Worm (Caenorhabditis elegans) whole organism, young adult: ENCODE results near the gene F46E10.2.

Experiments
- B0019.2 ChIP-seq: fragments of 200-800 bp; sonication (Bioruptor generic); conservative IDR thresholded peaks from 2 replicates; pipeline ENCODE4 v1.3.6; 2022; ENCODE audit warnings: missing genetic modification reagents, missing genetic modification characterization, missing compliant biosample characterization
- B0035.1 ChIP-seq: sonication (generic microtip); optimal IDR thresholded peaks from 2 replicates; lab custom pipeline; 2016; ENCODE audit warnings: missing genetic modification characterization, mild to moderate bottlenecking, missing compliant biosample characterization, missing genotype, missing genetic modification reagents
- F33H1.4 ChIP-seq: fragments of 200-800 bp; sonication (Bioruptor generic); IDR thresholded peaks from 2 replicates; pipeline ENCODE4 v1.3.6; 2022; ENCODE audit warnings: missing genetic modification reagents, missing genetic modification characterization, missing compliant biosample characterization
- F37B4.10 ChIP-seq: fragments of 200-800 bp; sonication (Bioruptor generic); IDR thresholded peaks from 2 replicates; pipeline ENCODE4 v1.3.6; 2022; ENCODE audit warnings: missing genetic modification characterization, missing compliant biosample characterization
- F52B5.7 ChIP-seq: sonication (generic microtip); optimal IDR thresholded peaks from 2 replicates; lab custom pipeline; 2016; ENCODE audit warnings: mild to moderate bottlenecking, missing genetic modification characterization, missing compliant biosample characterization
- F55B11.4 ChIP-seq: sonication (generic microtip); optimal IDR thresholded peaks from 2 replicates; lab custom pipeline; 2016; ENCODE audit warnings: missing compliant biosample characterization, missing genetic modification characterization, borderline replicate concordance; ENCODE audit not compliant: insufficient read depth
- Y79H2A.3 ChIP-seq: fragments of 200-800 bp; sonication (Bioruptor generic); conservative IDR thresholded peaks from 2 replicates; pipeline ENCODE4 v1.3.6; 2022; ENCODE audit warnings: missing genetic modification reagents, missing genetic modification characterization, missing compliant biosample characterization
- ZK185.1 ChIP-seq: sonication (generic microtip); optimal IDR thresholded peaks from 2 replicates; lab custom pipeline; 2016; ENCODE audit warnings: mild to moderate bottlenecking, missing genetic modification characterization, missing compliant biosample characterization; ENCODE audit not compliant: poor library complexity, severe bottlenecking
- ama-1 ChIP-seq, 3 experiments: fragments of 150-350 bp in 1 of 3; sonication (generic microtip) in 2 of 3; optimal IDR thresholded peaks; 2 replicates each; lab custom pipeline; 2014 to 2018; ENCODE audit warnings: missing biosample characterization in 2 of 3, missing genetic modification characterization in 2 of 3, missing genetic modification reagents in 2 of 3
- athp-1 ChIP-seq: sonication (generic microtip); optimal IDR thresholded peaks from 2 replicates; lab custom pipeline; 2017; ENCODE audit warnings: mild to moderate bottlenecking, missing genetic modification characterization, missing compliant biosample characterization
- attf-5 ChIP-seq: fragments of 200-800 bp; sonication (Bioruptor generic); optimal IDR thresholded peaks from 2 replicates; lab custom pipeline; 2018; ENCODE audit warnings: mild to moderate bottlenecking, missing genetic modification characterization, missing compliant biosample characterization
- bed-2 ChIP-seq: fragments of 200-800 bp; sonication (Bioruptor generic); IDR thresholded peaks from 2 replicates; pipeline ENCODE4 v1.3.6; 2022; ENCODE audit warnings: missing genetic modification reagents, missing genetic modification characterization, missing compliant biosample characterization
- ccch-3 ChIP-seq: fragments of 200-800 bp; sonication (Bioruptor generic); optimal IDR thresholded peaks from 2 replicates; lab custom pipeline; 2018; ENCODE audit warnings: mild to moderate bottlenecking, missing genetic modification characterization, missing compliant biosample characterization
- cebp-2 ChIP-seq: fragments of 200-800 bp; sonication (Bioruptor generic); IDR thresholded peaks from 2 replicates; pipeline ENCODE4 v1.3.6; 2022; ENCODE audit warnings: missing genetic modification characterization, missing compliant biosample characterization
- ceh-27 ChIP-seq: fragments of 200-800 bp; sonication (Bioruptor generic); optimal IDR thresholded peaks from 2 replicates; lab custom pipeline; 2018; ENCODE audit warnings: mild to moderate bottlenecking, missing genetic modification characterization, moderate library complexity, missing compliant biosample characterization
- chd-7 ChIP-seq: sonication (generic microtip); optimal IDR thresholded peaks from 2 replicates; lab custom pipeline; 2016; ENCODE audit warnings: mild to moderate bottlenecking, missing genetic modification characterization, moderate library complexity, missing compliant biosample characterization
- die-1 ChIP-seq: sonication (generic microtip); optimal IDR thresholded peaks from 2 replicates; lab custom pipeline; 2016; ENCODE audit warnings: missing genotype, mild to moderate bottlenecking, missing genetic modification characterization, missing compliant biosample characterization
- dox-1 ChIP-seq: fragments of 200-800 bp; sonication (Bioruptor generic); IDR thresholded peaks from 2 replicates; pipeline ENCODE4 v1.3.6; 2022; ENCODE audit warnings: missing genetic modification reagents, missing genetic modification characterization, missing compliant biosample characterization
- dpff-1 ChIP-seq: sonication (generic microtip); optimal IDR thresholded peaks from 2 replicates; lab custom pipeline; 2017; ENCODE audit warnings: mild to moderate bottlenecking, missing genetic modification characterization, missing compliant biosample characterization
- dpl-1 ChIP-seq: fragments of 150-350 bp; optimal IDR thresholded peaks from 2 replicates; lab custom pipeline; 2014; ENCODE audit warnings: missing biosample characterization, missing genetic modification reagents, missing genetic modification characterization
- egl-44 ChIP-seq: fragments of 200-800 bp; sonication (Bioruptor generic); IDR thresholded peaks from 2 replicates; pipeline ENCODE4 v1.3.6; 2022; ENCODE audit warnings: missing genetic modification reagents, missing genetic modification characterization, missing compliant biosample characterization
- egrh-3 ChIP-seq: fragments of 200-800 bp; sonication (Bioruptor generic); IDR thresholded peaks from 2 replicates; pipeline ENCODE4 v1.3.6; 2022; ENCODE audit warnings: missing genetic modification reagents, missing genetic modification characterization, missing compliant biosample characterization
- hlh-12 ChIP-seq: sonication (generic microtip); optimal IDR thresholded peaks from 2 replicates; lab custom pipeline; 2016; ENCODE audit warnings: missing genetic modification characterization, missing compliant biosample characterization
- hmg-1.2 ChIP-seq: fragments of 200-800 bp; sonication (Bioruptor generic); IDR thresholded peaks from 2 replicates; pipeline ENCODE4 v1.3.6; 2022; ENCODE audit warnings: missing genetic modification reagents, missing genetic modification characterization, missing compliant biosample characterization
- hmg-20 ChIP-seq: fragments of 200-800 bp; sonication (Bioruptor generic); IDR thresholded peaks from 2 replicates; pipeline ENCODE4 v1.3.6; 2022; ENCODE audit warnings: missing genetic modification reagents, missing genetic modification characterization, missing compliant biosample characterization
- hrde-1 ChIP-seq: sonication (generic microtip); optimal IDR thresholded peaks from 2 replicates; lab custom pipeline; 2016; ENCODE audit warnings: missing genetic modification characterization, mild to moderate bottlenecking, missing compliant biosample characterization, moderate library complexity, missing genotype, missing genetic modification reagents, borderline replicate concordance
- hsf-1 ChIP-seq: fragments of 200-800 bp; sonication (Bioruptor generic); IDR thresholded peaks from 2 replicates; pipeline ENCODE4 v1.3.6; 2022; ENCODE audit warnings: missing genetic modification reagents, missing genetic modification characterization, missing compliant biosample characterization
- lin-26 ChIP-seq: fragments of 200-800 bp; sonication (Bioruptor generic); IDR thresholded peaks from 2 replicates; pipeline ENCODE4 v1.3.6; 2022; ENCODE audit warnings: missing genetic modification reagents, missing genetic modification characterization, missing compliant biosample characterization
- lin-40 ChIP-seq: sonication (generic microtip); optimal IDR thresholded peaks from 2 replicates; lab custom pipeline; 2016; ENCODE audit warnings: missing genetic modification characterization, mild to moderate bottlenecking, missing compliant biosample characterization, missing genotype, missing genetic modification reagents
- lir-1 ChIP-seq: fragments of 200-800 bp; sonication (Bioruptor generic); conservative IDR thresholded peaks from 2 replicates; pipeline ENCODE4 v1.3.6; 2022; ENCODE audit warnings: missing genetic modification reagents, missing genetic modification characterization, missing compliant biosample characterization
- lsl-1 ChIP-seq: fragments of 200-800 bp; sonication (Bioruptor generic); optimal IDR thresholded peaks from 2 replicates; lab custom pipeline; 2018; ENCODE audit warnings: mild to moderate bottlenecking, missing genetic modification characterization, moderate library complexity, missing compliant biosample characterization
- madf-3 ChIP-seq: fragments of 200-800 bp; sonication (Bioruptor generic); IDR thresholded peaks from 2 replicates; pipeline ENCODE4 v1.3.6; 2022; ENCODE audit warnings: missing genetic modification reagents, missing genetic modification characterization, missing compliant biosample characterization
- mel-28 ChIP-seq: sonication (generic microtip); optimal IDR thresholded peaks from 2 replicates; lab custom pipeline; 2016; ENCODE audit warnings: borderline replicate concordance, mild to moderate bottlenecking, missing genetic modification characterization, missing compliant biosample characterization
- nfyb-1 ChIP-seq: fragments of 200-800 bp; sonication (Bioruptor generic); IDR thresholded peaks from 2 replicates; pipeline ENCODE4 v1.3.6; 2022; ENCODE audit warnings: missing genetic modification reagents, missing genetic modification characterization, missing compliant biosample characterization
- nhr-120 ChIP-seq: fragments of 200-800 bp; sonication (Bioruptor generic); IDR thresholded peaks from 2 replicates; pipeline ENCODE4 v1.3.6; 2022; ENCODE audit warnings: missing genetic modification characterization, missing compliant biosample characterization
- nhr-80 ChIP-seq: sonication (generic microtip); optimal IDR thresholded peaks from 2 replicates; lab custom pipeline; 2016; ENCODE audit warnings: missing genetic modification characterization, missing compliant biosample characterization
- nhr-90 ChIP-seq: sonication (generic microtip); optimal IDR thresholded peaks from 2 replicates; lab custom pipeline; 2016; ENCODE audit warnings: missing genotype, mild to moderate bottlenecking, missing genetic modification characterization, missing compliant biosample characterization
- rcor-1 ChIP-seq: fragments of 200-800 bp; sonication (Bioruptor generic); IDR thresholded peaks from 2 replicates; pipeline ENCODE4 v1.3.6; 2022; ENCODE audit warnings: missing genetic modification reagents, missing genetic modification characterization, missing compliant biosample characterization
- rec-8 ChIP-seq, 2 experiments: sonication (generic microtip); optimal IDR thresholded peaks; 2 replicates each; lab custom pipeline; 2016; ENCODE audit warnings: mild to moderate bottlenecking in 2 of 2, missing genetic modification characterization in 2 of 2, missing genetic modification reagents in 2 of 2, missing genotype in 2 of 2, missing biosample characterization in 1 of 2, missing compliant biosample characterization in 1 of 2, moderate library complexity in 1 of 2
- repo-1 ChIP-seq: sonication (generic microtip); optimal IDR thresholded peaks from 2 replicates; lab custom pipeline; 2017; ENCODE audit warnings: mild to moderate bottlenecking, missing genetic modification characterization, missing compliant biosample characterization
- sptf-2 ChIP-seq: fragments of 200-800 bp; sonication (Bioruptor generic); optimal IDR thresholded peaks from 2 replicates; lab custom pipeline; 2018; ENCODE audit warnings: mild to moderate bottlenecking, missing genetic modification characterization, missing compliant biosample characterization
- tbp1 ChIP-seq: fragments of 200-800 bp; sonication (Bioruptor generic); optimal IDR thresholded peaks from 2 replicates; lab custom pipeline; 2018; ENCODE audit warnings: mild to moderate bottlenecking, missing genetic modification characterization, missing compliant biosample characterization
- tlf-1 ChIP-seq: fragments of 200-800 bp; sonication (Bioruptor generic); optimal IDR thresholded peaks from 2 replicates; lab custom pipeline; 2018; ENCODE audit warnings: mild to moderate bottlenecking, missing genetic modification characterization, missing compliant biosample characterization
- zfh-2 ChIP-seq: fragments of 200-800 bp; sonication (Bioruptor generic); conservative IDR thresholded peaks from 2 replicates; pipeline ENCODE4 v1.3.6; 2022; ENCODE audit warnings: missing genetic modification reagents, missing genetic modification characterization, missing compliant biosample characterization
- ztf-25 ChIP-seq: fragments of 200-800 bp; sonication (Bioruptor generic); IDR thresholded peaks from 2 replicates; pipeline ENCODE4 v1.3.6; 2022; ENCODE audit warnings: missing genetic modification reagents, missing genetic modification characterization, missing compliant biosample characterization
- ztf-26 ChIP-seq: sonication (generic microtip); optimal IDR thresholded peaks from 2 replicates; lab custom pipeline; 2017; ENCODE audit warnings: missing genetic modification characterization, missing compliant biosample characterization
- ztf-28 ChIP-seq: fragments of 200-800 bp; sonication (Bioruptor generic); IDR thresholded peaks from 2 replicates; pipeline ENCODE4 v1.3.6; 2022; ENCODE audit warnings: missing genetic modification reagents, missing genetic modification characterization, missing compliant biosample characterization
- ztf-3 ChIP-seq: fragments of 200-800 bp; sonication (Bioruptor generic); optimal IDR thresholded peaks from 2 replicates; lab custom pipeline; 2018; ENCODE audit warnings: mild to moderate bottlenecking, missing genetic modification characterization, missing compliant biosample characterization

Gene F46E10.2

DNA sequence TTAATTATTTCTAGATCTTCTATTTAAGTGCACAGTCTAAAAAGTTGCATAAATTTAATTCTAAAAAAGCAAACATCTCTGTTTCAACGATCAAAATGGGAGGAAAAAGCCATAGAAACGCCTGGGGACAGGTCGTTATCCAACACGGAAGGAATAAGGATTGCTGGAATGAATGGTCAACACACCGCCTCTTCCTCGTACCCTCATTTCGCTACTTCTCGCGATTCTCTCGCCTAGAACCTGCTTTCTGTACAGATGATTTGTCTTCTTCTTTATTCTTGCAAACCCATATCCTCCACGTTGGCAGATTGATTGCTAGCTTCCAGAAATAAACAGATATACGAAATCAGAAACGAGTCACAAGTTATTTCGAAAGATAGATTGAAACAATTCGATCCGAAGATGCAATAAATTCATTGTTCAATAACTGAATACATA, 5.3 kb upstream of the F46E10.2 start, which contains the start of gene dpy-11 (continued):
- TF ChIP-seq athp-1 (tag; lab: Kevin White, UChicago) (peak; percentile 32), hsf-1 (peak; percentile 12; the same call in 1 of the 2 replicates), ccch-3 (no peak), cebp-2 (GFP tag; lab: Robert Waterston, UW) (peak; percentile 78; the same call in 1 of the 2 replicates), bed-2 (GFP tag; lab: Robert Waterston, UW) (no peak), lin-26 (peak; percentile 27; the same call in 1 of the 2 replicates), ceh-27 (no peak), attf-5 (peak; percentile 23), ama-1 (optimal IDR thresholded peaks at IDR 0.05; lab: Kevin White, UChicago) (peak; percentile 98), ama-1 (GFP tag; optimal IDR thresholded peaks at IDR 0.05; lab: Kevin White, UChicago) (no peak), tlf-1 (GFP tag; lab: Kevin White, UChicago) (peak; percentile 64), lir-1 (GFP tag; lab: Robert Waterston, UW) (no peak), hmg-20 (GFP tag; lab: Robert Waterston, UW) (peak; percentile 23; the same call in 1 of the 2 replicates), F37B4.10 (0 out of 2 replicates have a peak, but pooled peaks have one; percentile 6), F33H1.4 (GFP tag; lab: Robert Waterston, UW) (no peak), egl-44 (GFP tag; lab: Robert Waterston, UW) (peak; percentile 25; the same call in 1 of the 2 replicates), nhr-80 (tag; lab: Kevin White, UChicago) (no peak), B0035.1 (tag; lab: Kevin White, UChicago) (no peak), die-1 (peak; percentile 41), hrde-1 (tag; lab: Kevin White, UChicago) (peak; percentile 20), lin-40 (tag; lab: Kevin White, UChicago) (peak; percentile 33), ztf-26 (tag; lab: Kevin White, UChicago) (peak; percentile 58), rcor-1 (no peak), ztf-3 (no peak), nfyb-1 (GFP tag; lab: Robert Waterston, UW) (peak; percentile 22; the same call in 1 of the 2 replicates), lsl-1 (no peak), dox-1 (peak; percentile 58), F52B5.7 (peak; percentile 74), egrh-3 (GFP tag; lab: Robert Waterston, UW) (no peak), dpl-1 (GFP tag; lab: Kevin White, UChicago) (no peak), hlh-12 (no peak), ztf-25 (GFP tag; lab: Robert Waterston, UW) (no peak), hmg-1.2 (GFP tag; lab: Robert Waterston, UW) (peak; percentile 51), F55B11.4 (tag; lab: Kevin White, UChicago) (no peak), nhr-90 (tag; lab: Kevin White, UChicago) (peak; percentile 1), madf-3 (peak; percentile 80), zfh-2 (no peak), rec-8 (tag; optimal IDR thresholded peaks at IDR 0.05; lab: Kevin White, UChicago) (no peak), ztf-28 (GFP tag; lab: Robert Waterston, UW) (no peak), Y79H2A.3 (GFP tag; lab: Robert Waterston, UW) (no peak), mel-28 (no peak), tbp1 (GFP tag; lab: Kevin White, UChicago) (peak; percentile 51), repo-1 (tag; lab: Kevin White, UChicago) (peak; percentile 93), ZK185.1 (peak; percentile 22), sptf-2 (no peak), B0019.2 (no peak), nhr-120 (GFP tag; lab: Robert Waterston, UW) (no peak), chd-7 (tag; lab: Kevin White, UChicago) (peak; percentile 35), dpff-1 (tag; lab: Kevin White, UChicago) (peak; percentile 21)
